Worm (Caenorhabditis elegans) whole organism, L4 larva: ENCODE results near the gene F59B1.4.

Experiments
- D1046.2 ChIP-seq: fragments of 200-800 bp; sonication (Bioruptor generic); IDR thresholded peaks from 2 replicates; pipeline ENCODE4 v1.3.6; 2022; ENCODE audit warnings: missing genetic modification characterization, missing compliant biosample characterization
- F10B5.3 ChIP-seq: sonication (generic microtip); optimal IDR thresholded peaks from 2 replicates; lab custom pipeline; 2016; ENCODE audit warnings: mild to moderate bottlenecking, missing genetic modification characterization, missing compliant biosample characterization
- F26F4.8 ChIP-seq: fragments of 200-800 bp; sonication (Bioruptor generic); conservative IDR thresholded peaks from 2 replicates; pipeline ENCODE4 v1.3.6; 2022; ENCODE audit warnings: missing genetic modification characterization, missing compliant biosample characterization
- F49E8.2 ChIP-seq: sonication (generic microtip); optimal IDR thresholded peaks from 2 replicates; lab custom pipeline; 2016; ENCODE audit warnings: missing compliant biosample characterization, mild to moderate bottlenecking, missing genetic modification characterization, borderline replicate concordance
- T26A8.4 ChIP-seq: fragments of 200-800 bp; sonication (Bioruptor generic); IDR thresholded peaks from 2 replicates; pipeline ENCODE4 v1.3.6; 2022; ENCODE audit warnings: missing genetic modification characterization, missing compliant biosample characterization
- Y105C5A.15 ChIP-seq: fragments of 200-800 bp; sonication (Bioruptor generic); IDR thresholded peaks from 2 replicates; pipeline ENCODE4 v1.3.6; 2022; ENCODE audit warnings: missing genetic modification characterization, missing compliant biosample characterization
- ama-1 ChIP-seq: fragments of 150-350 bp; optimal IDR thresholded peaks from 2 replicates; lab custom pipeline; 2014; ENCODE audit warnings: inconsistent platforms, mixed read lengths
- arid-1 ChIP-seq: fragments of 200-800 bp; sonication (Bioruptor generic); conservative IDR thresholded peaks from 2 replicates; pipeline ENCODE4 v1.3.6; 2022; ENCODE audit warnings: missing genetic modification reagents, missing genetic modification characterization, missing compliant biosample characterization
- attf-4 ChIP-seq: sonication (generic microtip); optimal IDR thresholded peaks from 3 replicates; lab custom pipeline; 2017; ENCODE audit warnings: missing biosample characterization, missing genetic modification characterization
- ceh-44 ChIP-seq: fragments of 200-800 bp; sonication (Bioruptor generic); IDR thresholded peaks from 2 replicates; pipeline ENCODE4 v1.3.6; 2022; ENCODE audit warnings: missing genetic modification reagents, missing genetic modification characterization, missing compliant biosample characterization
- ceh-82 ChIP-seq: sonication (generic microtip); optimal IDR thresholded peaks from 2 replicates; lab custom pipeline; 2017; ENCODE audit warnings: missing biosample characterization, missing genetic modification characterization
- ces-1 ChIP-seq: fragments of 150-350 bp; sonication (generic microtip); optimal IDR thresholded peaks from 4 replicates; lab custom pipeline; 2014; ENCODE audit warnings: missing biosample characterization, missing genetic modification reagents, missing genetic modification characterization
- daf-16 ChIP-seq, 3 experiments: sonication (generic microtip); optimal IDR thresholded peaks; 2 replicates each; lab custom pipeline; 2016 to 2017; ENCODE audit warnings: missing genetic modification characterization in 3 of 3, missing genetic modification reagents in 3 of 3, mild to moderate bottlenecking in 2 of 3, missing compliant biosample characterization in 2 of 3, missing biosample characterization in 1 of 3, moderate library complexity in 1 of 3
- egl-43 ChIP-seq: fragments of 200-800 bp; sonication (Bioruptor generic); IDR thresholded peaks from 2 replicates; pipeline ENCODE4 v1.3.6; 2022; ENCODE audit warnings: missing genetic modification reagents, missing genetic modification characterization, missing compliant biosample characterization
- fkh-10 ChIP-seq: fragments of 150-350 bp; optimal IDR thresholded peaks from 2 replicates; lab custom pipeline; 2014; ENCODE audit warnings: missing biosample characterization, missing genetic modification reagents, missing genetic modification characterization
- gei-8 ChIP-seq: fragments of 200-800 bp; sonication (Bioruptor generic); optimal IDR thresholded peaks from 2 replicates; lab custom pipeline; 2018; ENCODE audit warnings: mild to moderate bottlenecking, missing genetic modification characterization, missing compliant biosample characterization
- hif-1 ChIP-seq, 2 experiments: sonication (generic microtip); optimal IDR thresholded peaks; 2 replicates each; lab custom pipeline; 2016 to 2017; ENCODE audit warnings: missing compliant biosample characterization in 2 of 2, missing genetic modification characterization in 2 of 2, missing genetic modification reagents in 2 of 2, missing genotype in 2 of 2, mild to moderate bottlenecking in 1 of 2
- hlh-11 ChIP-seq: fragments of 200-800 bp; sonication (Bioruptor generic); optimal IDR thresholded peaks from 2 replicates; lab custom pipeline; 2018; ENCODE audit warnings: mild to moderate bottlenecking, missing genetic modification characterization, missing compliant biosample characterization
- hlh-30 ChIP-seq: sonication (generic microtip); optimal IDR thresholded peaks from 2 replicates; lab custom pipeline; 2017; ENCODE audit warnings: antibody characterized with exemption, mild to moderate bottlenecking, missing genetic modification characterization, missing compliant biosample characterization; ENCODE audit not compliant: insufficient read depth
- hmg-1.1 ChIP-seq: fragments of 200-800 bp; sonication (Bioruptor generic); IDR thresholded peaks from 2 replicates; pipeline ENCODE4 v1.3.6; 2022; ENCODE audit warnings: missing genetic modification reagents, missing genetic modification characterization, missing compliant biosample characterization
- jun-1 ChIP-seq: fragments of 150-350 bp; optimal IDR thresholded peaks from 2 replicates; lab custom pipeline; 2014; ENCODE audit warnings: missing biosample characterization, missing genetic modification reagents, missing genetic modification characterization
- lim-7 ChIP-seq: fragments of 200-800 bp; sonication (Bioruptor generic); IDR thresholded peaks from 2 replicates; pipeline ENCODE4 v1.3.6; 2022; ENCODE audit warnings: missing genetic modification characterization, missing compliant biosample characterization
- lin-1 ChIP-seq: fragments of 200-800 bp; sonication (Bioruptor generic); IDR thresholded peaks from 2 replicates; pipeline ENCODE4 v1.3.6; 2022; ENCODE audit warnings: missing genetic modification reagents, missing genetic modification characterization, missing compliant biosample characterization
- lin-29 ChIP-seq: fragments of 200-800 bp; sonication (Bioruptor generic); IDR thresholded peaks from 2 replicates; pipeline ENCODE4 v1.3.6; 2022; ENCODE audit warnings: missing genetic modification reagents, missing genetic modification characterization, missing compliant biosample characterization
- lin-39 ChIP-seq: fragments of 150-350 bp; optimal IDR thresholded peaks from 2 replicates; lab custom pipeline; 2014; ENCODE audit warnings: missing biosample characterization, missing genetic modification reagents, missing genetic modification characterization
- lir-3 ChIP-seq: sonication (generic microtip); optimal IDR thresholded peaks from 2 replicates; lab custom pipeline; 2016; ENCODE audit warnings: mild to moderate bottlenecking, missing genetic modification characterization, missing compliant biosample characterization
- lsy-2 ChIP-seq, 2 experiments: fragments of 150-350 bp in 1 of 2; sonication (generic microtip) in 1 of 2; optimal IDR thresholded peaks; 2 replicates each; lab custom pipeline; 2014 to 2017; ENCODE audit warnings: missing biosample characterization in 2 of 2, missing genetic modification characterization in 2 of 2
- madf-5 ChIP-seq, 2 experiments: fragments of 200-800 bp; sonication (Bioruptor generic); IDR thresholded peaks; 2 replicates each; pipeline ENCODE4 v1.3.6; 2022; ENCODE audit warnings: missing compliant biosample characterization in 2 of 2, missing genetic modification characterization in 2 of 2
- nhr-10 ChIP-seq: fragments of 150-350 bp; optimal IDR thresholded peaks from 2 replicates; lab custom pipeline; 2014; ENCODE audit warnings: missing biosample characterization, missing genetic modification characterization
- nhr-102 ChIP-seq: sonication (generic microtip); optimal IDR thresholded peaks from 2 replicates; lab custom pipeline; 2016; ENCODE audit warnings: mild to moderate bottlenecking, missing genetic modification characterization, moderate library complexity, missing compliant biosample characterization
- nhr-111 ChIP-seq: fragments of 200-800 bp; sonication (Bioruptor generic); optimal IDR thresholded peaks from 2 replicates; lab custom pipeline; 2018; ENCODE audit warnings: mild to moderate bottlenecking, missing genetic modification characterization, missing compliant biosample characterization
- nhr-237 ChIP-seq: sonication (generic microtip); optimal IDR thresholded peaks from 2 replicates; lab custom pipeline; 2017; ENCODE audit warnings: missing biosample characterization, missing genetic modification characterization
- nhr-28 ChIP-seq: fragments of 150-350 bp; optimal IDR thresholded peaks from 2 replicates; lab custom pipeline; 2014; ENCODE audit warnings: missing biosample characterization, missing genetic modification characterization
- nhr-42 ChIP-seq: fragments of 200-800 bp; sonication (Bioruptor generic); IDR thresholded peaks from 2 replicates; pipeline ENCODE4 v1.3.6; 2022; ENCODE audit warnings: missing genetic modification characterization, missing compliant biosample characterization
- nhr-48 ChIP-seq: sonication (generic microtip); optimal IDR thresholded peaks from 2 replicates; lab custom pipeline; 2016; ENCODE audit warnings: mild to moderate bottlenecking, missing genetic modification characterization, missing compliant biosample characterization
- tag-97 ChIP-seq: fragments of 200-800 bp; sonication (Bioruptor generic); IDR thresholded peaks from 2 replicates; pipeline ENCODE4 v1.3.6; 2022; ENCODE audit warnings: missing genetic modification characterization, missing compliant biosample characterization
- tra-1 ChIP-seq: fragments of 200-800 bp; sonication (Bioruptor generic); IDR thresholded peaks from 2 replicates; pipeline ENCODE4 v1.3.6; 2022; ENCODE audit warnings: missing genetic modification reagents, missing genetic modification characterization, missing compliant biosample characterization
- unc-130 ChIP-seq: sonication (generic microtip); optimal IDR thresholded peaks from 2 replicates; lab custom pipeline; 2016; ENCODE audit warnings: missing genetic modification reagents, missing genetic modification characterization, missing compliant biosample characterization
- unc-62 ChIP-seq, 3 experiments: fragments of 150-350 bp in 1 of 3; sonication (generic microtip); optimal IDR thresholded peaks in 2 of 3; peaks in 1 of 3; 1 replicate in 1 of 3; 2 replicates in 2 of 3; lab custom pipeline; 2014 to 2017; ENCODE audit warnings: missing biosample characterization in 3 of 3, missing genetic modification characterization in 3 of 3, missing genetic modification reagents in 3 of 3, missing genotype in 1 of 3
- zag-1 ChIP-seq: fragments of 150-350 bp; optimal IDR thresholded peaks from 2 replicates; lab custom pipeline; 2014; ENCODE audit warnings: missing biosample characterization, missing genetic modification characterization
- zfp-2 ChIP-seq: sonication (generic microtip); optimal IDR thresholded peaks from 2 replicates; lab custom pipeline; 2016; ENCODE audit warnings: mild to moderate bottlenecking, missing genetic modification characterization, missing compliant biosample characterization
- zfp-3 ChIP-seq: fragments of 200-800 bp; sonication (Bioruptor generic); conservative IDR thresholded peaks from 2 replicates; pipeline ENCODE4 v1.3.6; 2022; ENCODE audit warnings: missing genetic modification reagents, missing genetic modification characterization, missing compliant biosample characterization
- zip-11 ChIP-seq: fragments of 200-800 bp; sonication (Bioruptor generic); IDR thresholded peaks from 2 replicates; pipeline ENCODE4 v1.3.6; 2022; ENCODE audit warnings: missing genetic modification characterization, missing compliant biosample characterization
- zip-2 ChIP-seq: fragments of 150-350 bp; optimal IDR thresholded peaks from 2 replicates; lab custom pipeline; 2014; ENCODE audit warnings: missing biosample characterization, missing genetic modification characterization
- ztf-7 ChIP-seq: fragments of 150-350 bp; optimal IDR thresholded peaks from 2 replicates; lab custom pipeline; 2014; ENCODE audit warnings: missing biosample characterization, missing genetic modification characterization

F59B1.4 gene

ce11 chrV:3579795-3580194 is 47.0 kb downstream of the F59B1.4 start (continued):
- TF ChIP-seq F26F4.8 (GFP tag; lab: Robert Waterston, UW) (no peak), tag-97 (GFP tag; lab: Robert Waterston, UW) (no peak), zfp-2 (tag; lab: Kevin White, UChicago) (no peak), lsy-2 (tag; optimal IDR thresholded peaks at IDR 0.05; lab: Kevin White, UChicago) (peak in 1 of 2 experiments; percentile 66), nhr-28 (tag; lab: Kevin White, UChicago) (peak; percentile 81), madf-5 (GFP tag; IDR thresholded peaks at IDR 0.05; lab: Robert Waterston, UW) (no peak), hif-1 (tag; optimal IDR thresholded peaks at IDR 0.05; lab: Kevin White, UChicago) (peak in 1 of 2 experiments; percentile 78), zag-1 (tag; lab: Kevin White, UChicago) (no peak), ama-1 (no peak), ceh-82 (tag; lab: Kevin White, UChicago) (no peak), nhr-111 (GFP tag; lab: Kevin White, UChicago) (no peak), nhr-48 (tag; lab: Kevin White, UChicago) (no peak), zip-11 (GFP tag; lab: Robert Waterston, UW) (no peak), unc-130 (GFP tag; lab: Kevin White, UChicago) (no peak), ztf-7 (no peak), attf-4 (tag; lab: Kevin White, UChicago) (no peak), lin-1 (GFP tag; lab: Robert Waterston, UW) (no peak), jun-1 (tag; lab: Kevin White, UChicago) (no peak), gei-8 (GFP tag; lab: Kevin White, UChicago) (no peak), F10B5.3 (tag; lab: Kevin White, UChicago) (no peak), hlh-30 (tag; lab: Kevin White, UChicago) (peak; percentile 70), zfp-3 (GFP tag; lab: Robert Waterston, UW) (0 out of 2 replicates have a peak, but pooled peaks have one; percentile 9), ces-1 (GFP tag; lab: Kevin White, UChicago) (no peak), fkh-10 (no peak), D1046.2 (no peak), nhr-10 (tag; lab: Kevin White, UChicago) (peak; percentile 69), F49E8.2 (tag; lab: Kevin White, UChicago) (no peak), zip-2 (tag; lab: Kevin White, UChicago) (no peak), lim-7 (GFP tag; lab: Robert Waterston, UW) (no peak), T26A8.4 (GFP tag; lab: Robert Waterston, UW) (no peak), arid-1 (no peak), lin-29 (no peak), ceh-44 (GFP tag; lab: Robert Waterston, UW) (no peak), hmg-1.1 (GFP tag; lab: Robert Waterston, UW) (peak; percentile 23; the same call in 1 of the 2 replicates), nhr-237 (no peak), egl-43 (no peak), daf-16 (GFP tag; optimal IDR thresholded peaks at IDR 0.05; lab: Kevin White, UChicago) (peak in 1 of 2 experiments; percentile 34), daf-16 (tag; optimal IDR thresholded peaks at IDR 0.05; lab: Kevin White, UChicago) (peak; percentile 72), lin-39 (tag; lab: Kevin White, UChicago) (no peak), nhr-42 (GFP tag; lab: Robert Waterston, UW) (no peak), tra-1 (GFP tag; lab: Robert Waterston, UW) (peak; percentile 34; the same call in 1 of the 2 replicates), Y105C5A.15 (GFP tag; lab: Robert Waterston, UW) (no peak), nhr-102 (tag; lab: Kevin White, UChicago) (peak; percentile 21), lir-3 (no peak), unc-62 (GFP tag; optimal IDR thresholded peaks at IDR 0.05 in 1 of 2; lab: Kevin White, UChicago) (no peak), unc-62 (tag; optimal IDR thresholded peaks at IDR 0.05; lab: Kevin White, UChicago) (no peak), hlh-11 (tag; lab: Kevin White, UChicago) (peak; percentile 74)
